Worm (Caenorhabditis elegans) whole organism, L4 larva: Measurements from ENCODE around the gene Y41G9A.6.

Source experiments
- T20F7.1 ChIP-seq: fragments of 200-800 bp; sonication (Bioruptor generic); optimal IDR thresholded peaks from 2 replicates; lab custom pipeline; 2018; ENCODE audit warnings: mild to moderate bottlenecking, missing genetic modification characterization, missing compliant biosample characterization
- Y48G9A.11 ChIP-seq: fragments of 200-800 bp; sonication (Bioruptor generic); IDR thresholded peaks from 2 replicates; pipeline ENCODE4 v1.3.6; 2022; ENCODE audit warnings: missing genetic modification reagents, missing genetic modification characterization, missing compliant biosample characterization
- Y75B8A.6 ChIP-seq: fragments of 200-800 bp; sonication (Bioruptor generic); IDR thresholded peaks from 2 replicates; pipeline ENCODE4 v1.3.6; 2022; ENCODE audit warnings: missing genetic modification reagents, missing genetic modification characterization, missing compliant biosample characterization
- aha-1 ChIP-seq: fragments of 150-350 bp; peaks from one replicate; lab custom pipeline; 2014; ENCODE audit warnings: missing biosample characterization, missing genetic modification characterization
- ceh-20 ChIP-seq: fragments of 200-800 bp; sonication (Bioruptor generic); IDR thresholded peaks from 2 replicates; pipeline ENCODE4 v1.3.6; 2022; ENCODE audit warnings: missing genetic modification reagents, missing genetic modification characterization, missing compliant biosample characterization
- ceh-28 ChIP-seq: fragments of 150-350 bp; optimal IDR thresholded peaks from 2 replicates; lab custom pipeline; 2014; ENCODE audit warnings: missing biosample characterization, missing genetic modification reagents, missing genetic modification characterization
- ceh-62 ChIP-seq: sonication (generic microtip); optimal IDR thresholded peaks from 2 replicates; lab custom pipeline; 2017; ENCODE audit warnings: missing biosample characterization, missing genetic modification characterization
- ceh-82 ChIP-seq: sonication (generic microtip); optimal IDR thresholded peaks from 2 replicates; lab custom pipeline; 2017; ENCODE audit warnings: missing biosample characterization, missing genetic modification characterization
- daf-8 ChIP-seq: fragments of 200-800 bp; sonication (Bioruptor generic); IDR thresholded peaks from 2 replicates; pipeline ENCODE4 v1.3.6; 2022; ENCODE audit warnings: missing genetic modification characterization, missing compliant biosample characterization
- dmd-6 ChIP-seq: fragments of 200-800 bp; sonication (Bioruptor generic); IDR thresholded peaks from 2 replicates; pipeline ENCODE4 v1.3.6; 2022; ENCODE audit warnings: missing genetic modification reagents, missing genetic modification characterization, missing compliant biosample characterization
- dmd-8 ChIP-seq: fragments of 200-800 bp; sonication (Bioruptor generic); IDR thresholded peaks from 2 replicates; pipeline ENCODE4 v1.3.6; 2022; ENCODE audit warnings: missing genetic modification characterization, missing compliant biosample characterization
- egl-43 ChIP-seq: fragments of 200-800 bp; sonication (Bioruptor generic); IDR thresholded peaks from 2 replicates; pipeline ENCODE4 v1.3.6; 2022; ENCODE audit warnings: missing genetic modification reagents, missing genetic modification characterization, missing compliant biosample characterization
- fkh-10 ChIP-seq: fragments of 150-350 bp; optimal IDR thresholded peaks from 2 replicates; lab custom pipeline; 2014; ENCODE audit warnings: missing biosample characterization, missing genetic modification reagents, missing genetic modification characterization
- gei-8 ChIP-seq: fragments of 200-800 bp; sonication (Bioruptor generic); optimal IDR thresholded peaks from 2 replicates; lab custom pipeline; 2018; ENCODE audit warnings: mild to moderate bottlenecking, missing genetic modification characterization, missing compliant biosample characterization
- hlh-11 ChIP-seq: fragments of 200-800 bp; sonication (Bioruptor generic); optimal IDR thresholded peaks from 2 replicates; lab custom pipeline; 2018; ENCODE audit warnings: mild to moderate bottlenecking, missing genetic modification characterization, missing compliant biosample characterization
- hlh-30 ChIP-seq: sonication (generic microtip); optimal IDR thresholded peaks from 2 replicates; lab custom pipeline; 2017; ENCODE audit warnings: antibody characterized with exemption, mild to moderate bottlenecking, missing genetic modification characterization, missing compliant biosample characterization; ENCODE audit not compliant: insufficient read depth
- lin-15B ChIP-seq: fragments of 150-350 bp; sonication (generic microtip); optimal IDR thresholded peaks from 3 replicates; lab custom pipeline; 2014; ENCODE audit warnings: missing biosample characterization, missing genetic modification characterization
- lin-29 ChIP-seq: fragments of 200-800 bp; sonication (Bioruptor generic); IDR thresholded peaks from 2 replicates; pipeline ENCODE4 v1.3.6; 2022; ENCODE audit warnings: missing genetic modification reagents, missing genetic modification characterization, missing compliant biosample characterization
- lir-3 ChIP-seq: sonication (generic microtip); optimal IDR thresholded peaks from 2 replicates; lab custom pipeline; 2016; ENCODE audit warnings: mild to moderate bottlenecking, missing genetic modification characterization, missing compliant biosample characterization
- lsy-2 ChIP-seq, 2 experiments: fragments of 150-350 bp in 1 of 2; sonication (generic microtip) in 1 of 2; optimal IDR thresholded peaks; 2 replicates each; lab custom pipeline; 2014 to 2017; ENCODE audit warnings: missing biosample characterization in 2 of 2, missing genetic modification characterization in 2 of 2
- madf-9 ChIP-seq: fragments of 200-800 bp; sonication (Bioruptor generic); conservative IDR thresholded peaks from 2 replicates; pipeline ENCODE4 v1.3.6; 2022; ENCODE audit warnings: missing genetic modification reagents, missing genetic modification characterization, missing compliant biosample characterization
- mdl-1 ChIP-seq, 2 experiments: fragments of 150-350 bp in 1 of 2; sonication (generic microtip) in 1 of 2; optimal IDR thresholded peaks; 2 replicates each; lab custom pipeline; 2014 to 2017; ENCODE audit warnings: missing biosample characterization in 2 of 2, missing genetic modification characterization in 2 of 2
- mdt-29 ChIP-seq: fragments of 200-800 bp; sonication (Bioruptor generic); IDR thresholded peaks from 2 replicates; pipeline ENCODE4 v1.3.6; 2022; ENCODE audit warnings: missing genetic modification reagents, missing genetic modification characterization, missing compliant biosample characterization
- mep-1 ChIP-seq: fragments of 150-350 bp; sonication (generic microtip); optimal IDR thresholded peaks from 3 replicates; lab custom pipeline; 2014; ENCODE audit warnings: missing biosample characterization, missing genetic modification characterization
- mxl-3 ChIP-seq: fragments of 200-800 bp; sonication (Bioruptor generic); optimal IDR thresholded peaks from 2 replicates; lab custom pipeline; 2018; ENCODE audit warnings: mild to moderate bottlenecking, missing genetic modification characterization, missing compliant biosample characterization
- nhr-102 ChIP-seq: sonication (generic microtip); optimal IDR thresholded peaks from 2 replicates; lab custom pipeline; 2016; ENCODE audit warnings: mild to moderate bottlenecking, missing genetic modification characterization, moderate library complexity, missing compliant biosample characterization
- nhr-111 ChIP-seq: fragments of 200-800 bp; sonication (Bioruptor generic); optimal IDR thresholded peaks from 2 replicates; lab custom pipeline; 2018; ENCODE audit warnings: mild to moderate bottlenecking, missing genetic modification characterization, missing compliant biosample characterization
- nhr-25 ChIP-seq: sonication (generic microtip); optimal IDR thresholded peaks from 2 replicates; lab custom pipeline; 2017; ENCODE audit warnings: missing genetic modification characterization, mild to moderate bottlenecking, missing compliant biosample characterization, antibody characterized with exemption, moderate library complexity, borderline replicate concordance; ENCODE audit not compliant: insufficient read depth
- nhr-77 ChIP-seq: fragments of 150-350 bp; optimal IDR thresholded peaks from 2 replicates; lab custom pipeline; 2014; ENCODE audit warnings: missing biosample characterization, missing genetic modification characterization
- set-16 ChIP-seq: fragments of 200-800 bp; sonication (Bioruptor generic); IDR thresholded peaks from 2 replicates; pipeline ENCODE4 v1.3.6; 2022; ENCODE audit warnings: missing genetic modification reagents, missing genetic modification characterization, missing compliant biosample characterization
- tra-1 ChIP-seq: fragments of 200-800 bp; sonication (Bioruptor generic); IDR thresholded peaks from 2 replicates; pipeline ENCODE4 v1.3.6; 2022; ENCODE audit warnings: missing genetic modification reagents, missing genetic modification characterization, missing compliant biosample characterization
- vab-7 ChIP-seq: fragments of 200-800 bp; sonication (Bioruptor generic); IDR thresholded peaks from 2 replicates; pipeline ENCODE4 v1.3.6; 2022; ENCODE audit warnings: missing genetic modification reagents, missing genetic modification characterization, missing compliant biosample characterization
- zfp-2 ChIP-seq: sonication (generic microtip); optimal IDR thresholded peaks from 2 replicates; lab custom pipeline; 2016; ENCODE audit warnings: mild to moderate bottlenecking, missing genetic modification characterization, missing compliant biosample characterization
- zfp-3 ChIP-seq: fragments of 200-800 bp; sonication (Bioruptor generic); conservative IDR thresholded peaks from 2 replicates; pipeline ENCODE4 v1.3.6; 2022; ENCODE audit warnings: missing genetic modification reagents, missing genetic modification characterization, missing compliant biosample characterization
- zip-2 ChIP-seq: fragments of 150-350 bp; optimal IDR thresholded peaks from 2 replicates; lab custom pipeline; 2014; ENCODE audit warnings: missing biosample characterization, missing genetic modification characterization

Y41G9A.6 gene

ce11 chrX:2996976-2997399 is 6.6 kb downstream of the Y41G9A.6 start (continued):
- peak; percentile 95 for TF ChIP-seq lin-29 (GFP tag; lab: Robert Waterston, UW)
- peak; percentile 99 for TF ChIP-seq nhr-77
- TF ChIP-seq zfp-2 (tag; lab: Kevin White, UChicago): peak; percentile 87
- peak; percentile 92 for TF ChIP-seq mdt-29 (GFP tag; lab: Robert Waterston, UW)
- peak; percentile 92 for TF ChIP-seq lir-3 (tag; lab: Kevin White, UChicago)
- TF ChIP-seq fkh-10 (GFP tag; lab: Kevin White, UChicago): peak; percentile 99
- peak; percentile 98 for TF ChIP-seq tra-1
- peak; percentile 90 to 94 for TF ChIP-seq mdl-1 (tag; optimal IDR thresholded peaks at IDR 0.05; lab: Kevin White, UChicago)

ce11 chrX:2996318-2996717 is 7.3 kb downstream of the Y41G9A.6 start:
- no peak for TF ChIP-seq egl-43 (GFP tag; lab: Robert Waterston, UW)
- TF ChIP-seq ceh-28 (tag; lab: Kevin White, UChicago): peak; percentile 39
- peak; percentile 68 for TF ChIP-seq aha-1 (tag; lab: Kevin White, UChicago)
- TF ChIP-seq madf-9 (GFP tag; lab: Robert Waterston, UW): 0 out of 2 replicates have a peak, but pooled peaks have one; percentile 8
- TF ChIP-seq nhr-111: no peak
- TF ChIP-seq ceh-62 (tag; lab: Kevin White, UChicago): no peak
- TF ChIP-seq nhr-77: peak; percentile 28
- TF ChIP-seq Y75B8A.6 (GFP tag; lab: Robert Waterston, UW): no peak

ce11 chrX:2990145-2990544 is 13.5 kb downstream of the Y41G9A.6 start:
- TF ChIP-seq gei-8 (GFP tag; lab: Kevin White, UChicago): no peak
- TF ChIP-seq egl-43 (GFP tag; lab: Robert Waterston, UW): no peak
- TF ChIP-seq Y48G9A.11 (GFP tag; lab: Robert Waterston, UW): no peak
- no peak for TF ChIP-seq nhr-111
- no peak for TF ChIP-seq zip-2 (tag; lab: Kevin White, UChicago)
- TF ChIP-seq lin-15B (tag; lab: Kevin White, UChicago): no peak
- TF ChIP-seq zfp-3 (GFP tag; lab: Robert Waterston, UW): no peak
- TF ChIP-seq hlh-11: no peak
- TF ChIP-seq lsy-2 (tag; optimal IDR thresholded peaks at IDR 0.05; lab: Kevin White, UChicago): no peak
- TF ChIP-seq mxl-3 (GFP tag; lab: Kevin White, UChicago): no peak

ce11 chrX:2983996-2984395 is 19.6 kb downstream of the Y41G9A.6 start, which contains the start of gene osm-5:
osm-5 (plus strand) TSS chrX:2984263.
- TF ChIP-seq dmd-8 (GFP tag; lab: Robert Waterston, UW) (no peak), daf-8 (GFP tag; lab: Robert Waterston, UW) (no peak), hlh-30 (tag; lab: Kevin White, UChicago) (no peak), T20F7.1 (GFP tag; lab: Kevin White, UChicago) (no peak), ceh-20 (no peak), ceh-82 (tag; lab: Kevin White, UChicago) (no peak), mep-1 (tag; lab: Kevin White, UChicago) (no peak)

- TF ChIP-seq nhr-102 (tag; lab: Kevin White, UChicago) (no peak), set-16 (GFP tag; lab: Robert Waterston, UW) (no peak), vab-7 (GFP tag; lab: Robert Waterston, UW) (no peak), T20F7.1 (GFP tag; lab: Kevin White, UChicago) (no peak), aha-1 (tag; lab: Kevin White, UChicago) (peak; percentile 57), nhr-25 (tag; lab: Kevin White, UChicago) (no peak), egl-43 (GFP tag; lab: Robert Waterston, UW) (no peak), dmd-6 (GFP tag; lab: Robert Waterston, UW) (no peak)
- TF ChIP-seq, all 104 proteins: peak for 1
Observed at ce11 chrX:2981715-2982114, 21.9 kb downstream of the Y41G9A.6 start, which contains the start of gene nspg-5. nspg-5 (plus strand) TSS chrX:2982015.
